Worm (Caenorhabditis elegans): ENCODE results near the gene Y53G8B.2.
A peak's percentile ranks its signal among the peaks of the same experiment; 100 is the strongest.

Y53G8B.2 gene

DNA sequence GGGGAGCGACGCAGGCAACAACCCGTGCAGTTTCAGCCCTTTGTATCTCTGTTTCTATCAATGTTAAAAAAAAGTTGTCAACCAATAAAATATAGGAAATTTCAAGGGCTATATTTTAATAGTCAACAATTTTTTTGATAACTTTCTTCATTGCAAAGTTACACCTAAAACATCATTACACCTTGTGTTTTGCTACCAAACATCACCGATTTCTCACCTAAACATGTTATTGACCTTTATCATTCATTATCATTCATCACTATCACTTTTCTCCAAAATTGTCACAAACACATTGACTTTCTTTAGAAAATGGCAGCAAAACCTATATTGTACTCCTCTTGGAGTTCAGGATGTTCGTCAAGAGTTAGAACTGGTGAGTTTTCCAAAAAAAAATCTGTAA lies 25.3 kb upstream of the Y53G8B.2 start, which contains the start of gene Y53G8B.1 (continued):
- TF ChIP-seq nhr-42 (GFP tag; IDR thresholded peaks at IDR 0.05) (no peak), unc-62 (GFP tag; optimal IDR thresholded peaks at IDR 0.05 in 1 of 2) (peak in 1 of 2 experiments; percentile 51), unc-62 (tag; optimal IDR thresholded peaks at IDR 0.05) (no peak), nhr-25 (tag; optimal IDR thresholded peaks at IDR 0.05; ENCODE audit: borderline replicate concordance, insufficient read depth) (no peak)

DNA sequence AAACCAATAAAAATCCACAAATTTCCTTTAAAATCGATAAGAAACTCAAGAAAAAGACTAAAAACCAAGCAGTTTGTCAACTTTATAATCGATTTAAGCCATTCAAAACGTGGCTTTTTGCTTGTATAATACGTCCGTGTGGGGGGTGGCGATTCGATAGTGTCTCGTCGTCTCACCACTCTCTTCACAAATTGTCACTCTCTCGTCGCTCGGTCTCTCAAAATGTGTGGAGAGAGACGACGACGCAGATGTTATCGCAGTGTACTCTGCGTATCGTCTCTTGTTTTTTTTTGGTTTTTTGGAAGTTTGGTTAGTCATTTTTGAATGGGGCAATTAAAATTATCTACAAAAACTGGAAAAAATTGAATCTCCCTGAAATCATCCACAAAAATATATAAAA lies 23.9 kb upstream of the Y53G8B.2 start:
- TF ChIP-seq daf-16 (GFP tag; optimal IDR thresholded peaks at IDR 0.05) (no peak), daf-16 (tag; optimal IDR thresholded peaks at IDR 0.05) (peak; percentile 33), snpc-1.2 (GFP tag; IDR thresholded peaks at IDR 0.05) (no peak), unc-39 (tag; optimal IDR thresholded peaks at IDR 0.05) (no peak), hif-1 (tag; optimal IDR thresholded peaks at IDR 0.05) (no peak), sdz-12 (GFP tag; optimal IDR thresholded peaks at IDR 0.05) (no peak), hlh-30 (tag; optimal IDR thresholded peaks at IDR 0.05; ENCODE audit: insufficient read depth) (peak; percentile 18), nhr-28 (tag; optimal IDR thresholded peaks at IDR 0.05) (peak; percentile 71), nhr-237 (tag; optimal IDR thresholded peaks at IDR 0.05) (no peak), hmg-1.1 (GFP tag; IDR thresholded peaks at IDR 0.05) (0 out of 2 replicates have a peak, but pooled peaks have one; percentile 28), dmd-6 (GFP tag; IDR thresholded peaks at IDR 0.05) (peak; percentile 41), nhr-6 (tag; optimal IDR thresholded peaks at IDR 0.05) (peak; percentile 34), mes-2 (tag; optimal IDR thresholded peaks at IDR 0.05; ENCODE audit: poor library complexity, severe bottlenecking) (peak; percentile 57), hlh-11 (tag; optimal IDR thresholded peaks at IDR 0.05) (peak; percentile 56), dve-1 (tag; optimal IDR thresholded peaks at IDR 0.05; ENCODE audit: insufficient read depth) (peak; percentile 31), aha-1 (tag) (peak; percentile 18), nhr-77 (tag; optimal IDR thresholded peaks at IDR 0.05) (peak; percentile 48), pqm-1 (tag; optimal IDR thresholded peaks at IDR 0.05) (peak; percentile 1), tra-1 (GFP tag; IDR thresholded peaks at IDR 0.05) (no peak)

DNA sequence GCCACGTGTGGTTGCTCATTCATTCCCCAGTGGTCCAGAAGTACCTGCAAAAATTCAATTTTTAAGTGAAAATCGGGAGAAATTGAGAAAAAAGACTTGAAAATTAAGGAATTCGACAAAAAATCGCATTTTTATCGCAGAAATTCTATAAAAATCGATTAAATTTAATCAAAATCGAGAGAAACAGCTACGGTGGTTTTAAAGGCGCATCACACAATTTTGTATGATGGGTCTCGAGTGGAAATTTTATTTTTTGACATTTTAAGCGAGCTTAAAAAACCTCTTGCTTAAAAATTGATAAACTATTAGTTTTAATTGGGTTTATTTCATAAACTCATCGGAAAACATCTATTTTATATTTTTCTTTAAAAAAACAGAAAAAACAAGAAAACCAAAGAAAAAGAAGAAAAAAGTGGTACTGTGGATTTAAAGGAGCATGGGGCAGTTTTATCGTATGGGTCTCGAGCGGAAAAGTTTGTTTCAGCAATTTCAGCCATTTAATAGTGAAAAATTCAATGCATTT lies 23.4 kb upstream of the Y53G8B.2 start, which contains the start of gene nipa-1:
TSS of gene nipa-1 (minus strand) at position 51 of the 523 bp plus-strand sequence.
- TF ChIP-seq fos-1 (tag; optimal IDR thresholded peaks at IDR 0.05) (no peak), F49E8.2 (tag; optimal IDR thresholded peaks at IDR 0.05; ENCODE audit: borderline replicate concordance) (peak; percentile 17)

DNA sequence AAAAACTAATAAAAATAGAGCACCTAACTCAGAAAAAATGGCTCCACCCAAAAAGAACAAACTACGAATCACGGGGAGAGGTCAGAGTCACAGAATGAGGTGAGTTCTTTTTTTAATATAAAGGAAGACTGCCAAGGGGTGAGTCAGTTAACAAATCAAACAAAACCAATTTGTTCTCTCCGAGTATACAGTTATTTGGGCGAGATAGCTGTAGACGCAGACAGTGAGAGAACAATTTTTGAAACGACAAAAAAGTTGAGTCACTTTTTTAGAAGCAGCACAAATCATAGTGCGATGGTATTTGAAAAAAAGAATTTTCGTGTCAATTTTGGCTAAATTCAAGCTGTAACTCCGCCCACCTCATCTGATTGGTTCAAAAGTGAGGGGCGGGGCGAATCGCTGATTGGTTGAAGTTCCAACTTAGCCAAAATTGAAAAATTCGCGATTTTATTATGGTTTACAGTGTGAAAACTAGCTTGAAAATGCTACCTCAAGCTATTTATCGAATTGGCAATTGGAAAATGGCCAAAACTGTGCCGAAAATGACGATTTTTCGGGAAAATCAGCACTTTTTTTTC lies 20.5 kb upstream of the Y53G8B.2 start:
- no peak for TF ChIP-seq ztf-11 (tag; optimal IDR thresholded peaks at IDR 0.05)
- no peak for TF ChIP-seq php-3 (GFP tag; IDR thresholded peaks at IDR 0.05)
- TF ChIP-seq pha-4 (GFP tag; IDR thresholded peaks at IDR 0.05) = no peak
- TF ChIP-seq pha-4 (tag; optimal IDR thresholded peaks at IDR 0.05) = peak; percentile 63
- no peak for TF ChIP-seq madf-9 (GFP tag; conservative IDR thresholded peaks at IDR 0.05)
- TF ChIP-seq ama-1 (optimal IDR thresholded peaks at IDR 0.05) = no peak
- TF ChIP-seq daf-12 (tag; optimal IDR thresholded peaks at IDR 0.05) = no peak
- no peak for TF ChIP-seq mdl-1 (tag; optimal IDR thresholded peaks at IDR 0.05)
- TF ChIP-seq lin-1 (GFP tag; IDR thresholded peaks at IDR 0.05) = no peak
- peak in 1 of 2 experiments; percentile 12 for TF ChIP-seq lsy-2 (tag; optimal IDR thresholded peaks at IDR 0.05)
- no peak for TF ChIP-seq ceh-28 (tag; optimal IDR thresholded peaks at IDR 0.05)
- peak; percentile 20 for TF ChIP-seq dve-1 (tag; optimal IDR thresholded peaks at IDR 0.05; ENCODE audit: insufficient read depth)
- TF ChIP-seq dmd-6 (GFP tag; IDR thresholded peaks at IDR 0.05) = no peak
- no peak for TF ChIP-seq egl-43 (GFP tag; IDR thresholded peaks at IDR 0.05)
- TF ChIP-seq nhr-28 (tag; optimal IDR thresholded peaks at IDR 0.05) = peak; percentile 3
- no peak for TF ChIP-seq zag-1 (tag; optimal IDR thresholded peaks at IDR 0.05)
- TF ChIP-seq set-16 (GFP tag; IDR thresholded peaks at IDR 0.05) = no peak
- TF ChIP-seq lim-7 (GFP tag; IDR thresholded peaks at IDR 0.05) = no peak
